Fruit fly (Drosophila melanogaster): ENCODE results near the gene CG14443.
A peak's percentile ranks its signal among the peaks of the same experiment; 100 is the strongest.

DNA sequence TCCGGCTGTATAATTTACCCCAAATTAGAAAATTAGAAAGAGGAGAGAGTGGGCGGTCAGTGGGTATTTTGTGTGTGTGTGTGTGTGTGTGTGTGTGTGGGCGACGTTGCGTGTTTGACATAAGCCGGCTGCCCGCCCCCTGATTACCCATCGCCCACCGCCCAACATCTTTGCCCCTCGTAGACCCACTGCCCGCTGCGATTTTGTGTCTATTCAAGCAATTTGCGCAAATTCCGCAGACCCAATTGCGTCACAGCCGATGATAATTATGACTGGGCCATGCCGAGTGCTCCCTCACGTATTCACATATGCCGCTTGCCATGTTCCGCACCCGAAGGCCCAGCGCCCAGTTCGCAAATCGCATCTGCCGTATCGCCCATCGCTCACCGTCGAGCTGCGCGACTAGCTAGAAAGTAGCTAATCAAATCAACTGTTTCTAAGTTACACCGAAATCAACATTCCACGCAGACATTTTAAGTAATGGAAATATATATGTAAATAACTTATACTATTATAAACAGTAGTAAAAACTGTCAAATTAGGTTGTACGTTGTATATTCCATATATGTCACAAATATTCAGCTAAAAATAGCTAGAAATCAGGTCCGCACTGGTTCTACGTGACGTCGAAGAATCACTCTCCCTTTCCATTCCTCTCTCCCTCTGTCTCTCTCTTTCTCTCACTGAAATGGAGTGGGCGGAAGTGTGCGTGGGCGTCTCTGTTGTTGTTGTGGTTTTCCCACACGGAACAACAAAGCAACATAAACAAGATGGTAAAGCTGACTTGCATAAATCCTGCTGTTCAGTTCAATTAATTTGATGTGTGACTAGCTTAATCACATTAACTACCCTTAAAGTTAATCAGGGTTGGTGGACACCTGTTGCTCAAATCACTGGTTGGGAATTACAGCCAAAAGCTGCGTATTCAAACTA lies 23.1 kb downstream of the CG14443 start:
- TF ChIP-seq ovo (GFP tag; optimal IDR thresholded peaks at IDR 0.05) (no peak), CG1620 (GFP tag; optimal IDR thresholded peaks at IDR 0.05) (no peak), Hr96 (GFP tag; optimal IDR thresholded peaks at IDR 0.05) (no peak), Clk (GFP tag; optimal IDR thresholded peaks at IDR 0.05) (no peak), kay (GFP tag; ENCODE audit: borderline replicate concordance) (peak; percentile 74), CG14711 (tag; optimal IDR thresholded peaks at IDR 0.05) (peak; percentile 59), bab1 (GFP tag; optimal IDR thresholded peaks at IDR 0.05) (peak; percentile 73), toe (GFP tag; optimal IDR thresholded peaks at IDR 0.05) (no peak), CG7045 (GFP tag; optimal IDR thresholded peaks at IDR 0.05) (peak; percentile 14), pad (GFP tag; optimal IDR thresholded peaks at IDR 0.05) (peak; percentile 36), CG33017 (tag; optimal IDR thresholded peaks at IDR 0.05) (peak; percentile 71)

All from whole organism, adult.